Worm (Caenorhabditis elegans): ENCODE results near the gene T09F5.20.

- TF ChIP-seq ceh-13 (GFP tag; optimal IDR thresholded peaks at IDR 0.05) (no peak), ama-1 (optimal IDR thresholded peaks at IDR 0.05) (no peak), B0310.2 (tag; optimal IDR thresholded peaks at IDR 0.05) (no peak), tbx-11 (GFP tag; IDR thresholded peaks at IDR 0.05) (no peak), ets-7 (tag; optimal IDR thresholded peaks at IDR 0.05) (no peak), flt-1 (GFP tag; IDR thresholded peaks at IDR 0.05) (no peak), hmg-4 (GFP tag; optimal IDR thresholded peaks at IDR 0.05) (no peak), aly-1 (tag; optimal IDR thresholded peaks at IDR 0.05) (no peak), tra-4 (tag; optimal IDR thresholded peaks at IDR 0.05) (no peak)
These were observed 34.2 kb upstream of the T09F5.20 start for ce11 chrV:15181899-15182298.
